Worm (Caenorhabditis elegans): Measurements from ENCODE around the gene Y82E9BR.22.

DNA sequence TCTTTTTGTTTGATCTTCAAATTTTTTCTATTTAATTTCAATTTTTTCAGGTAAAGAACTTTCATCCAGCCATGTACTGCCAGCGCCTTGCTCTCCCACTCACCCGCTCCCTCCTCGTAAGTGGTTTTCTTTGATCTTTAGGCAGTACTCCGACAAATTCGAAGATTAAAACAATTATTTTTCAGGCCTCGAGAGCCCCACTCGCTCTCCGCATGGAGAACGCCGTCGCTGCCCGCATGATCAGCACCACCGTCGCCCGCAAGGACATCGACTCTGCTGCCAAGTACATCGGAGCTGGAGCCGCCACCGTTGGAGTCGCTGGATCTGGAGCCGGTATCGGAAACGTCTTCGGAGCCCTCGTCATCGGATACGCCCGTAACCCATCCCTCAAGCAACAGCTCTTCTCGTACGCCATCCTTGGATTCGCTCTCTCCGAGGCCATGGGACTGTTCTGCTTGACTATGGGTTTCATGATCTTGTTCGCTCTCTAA, 10.2 kb upstream of the Y82E9BR.22 start, which contains the start of gene Y82E9BR.3:
- TF ChIP-seq nhr-23 (tag; optimal IDR thresholded peaks at IDR 0.05) (no peak), nhr-12 (tag; optimal IDR thresholded peaks at IDR 0.05) (no peak), alr-1 (tag; optimal IDR thresholded peaks at IDR 0.05) (no peak), nhr-77 (tag; optimal IDR thresholded peaks at IDR 0.05) (no peak), nhr-6 (tag; optimal IDR thresholded peaks at IDR 0.05) (no peak)
